Fruit fly (Drosophila melanogaster): Measurements from ENCODE around the gene ksh.

Gene ksh

dm6 chrX:19497782-19498440 lies 3.1 kb upstream of the ksh start (continued):
- TF ChIP-seq NfI (GFP tag; optimal IDR thresholded peaks at IDR 0.05), result peak; percentile 15
- peak; percentile 14 for TF ChIP-seq CG2678 (tag; optimal IDR thresholded peaks at IDR 0.05)
- no peak for TF ChIP-seq CG9609 (GFP tag; optimal IDR thresholded peaks at IDR 0.05)
- TF ChIP-seq ham (GFP tag; IDR thresholded peaks at IDR 0.05), result no peak
- no peak for TF ChIP-seq cato (GFP tag; optimal IDR thresholded peaks at IDR 0.05; ENCODE audit: borderline replicate concordance)
- no peak for TF ChIP-seq emc (GFP tag; optimal IDR thresholded peaks at IDR 0.05)
- TF ChIP-seq pan (optimal IDR thresholded peaks at IDR 0.05), result no peak
- peak in 1 of 2 experiments; percentile 18 for TF ChIP-seq pan (GFP tag; optimal IDR thresholded peaks at IDR 0.05 in 1 of 2, IDR thresholded peaks at IDR 0.05 in 1 of 2)
- no peak for TF ChIP-seq CG16815 (GFP tag; optimal IDR thresholded peaks at IDR 0.05)
- TF ChIP-seq gro (GFP tag; optimal IDR thresholded peaks at IDR 0.05), result peak; percentile 78
- peak; percentile 23; the same call in 1 of the 2 replicates for TF ChIP-seq inv (GFP tag; IDR thresholded peaks at IDR 0.05; ENCODE audit: partially characterized antibody)
- TF ChIP-seq jigr1 (GFP tag; IDR thresholded peaks at IDR 0.05), result no peak
- no peak for TF ChIP-seq Dek (tag; optimal IDR thresholded peaks at IDR 0.05)
- no peak for TF ChIP-seq unpg (GFP tag; optimal IDR thresholded peaks at IDR 0.05)
- peak; percentile 83; the same call in 2 of the 4 replicates for TF ChIP-seq chinmo (GFP tag; IDR thresholded peaks at IDR 0.05; ENCODE audit: partially characterized antibody)
- no peak for TF ChIP-seq Dref (GFP tag; IDR thresholded peaks at IDR 0.05)
- no peak for TF ChIP-seq CG6854 (GFP tag; optimal IDR thresholded peaks at IDR 0.05)
- TF ChIP-seq peb (GFP tag; IDR thresholded peaks at IDR 0.05), result no peak
- TF ChIP-seq sisA (GFP tag; IDR thresholded peaks at IDR 0.05), result no peak
- no peak for TF ChIP-seq CoRest (tag; optimal IDR thresholded peaks at IDR 0.05)
- no peak for TF ChIP-seq phol (tag; optimal IDR thresholded peaks at IDR 0.05)
- no peak for TF ChIP-seq CG10654 (GFP tag; optimal IDR thresholded peaks at IDR 0.05)
- TF ChIP-seq CG10979 (tag; optimal IDR thresholded peaks at IDR 0.05), result no peak
- TF ChIP-seq gcm (GFP tag; optimal IDR thresholded peaks at IDR 0.05), result no peak
- TF ChIP-seq Ada2b (GFP tag; IDR thresholded peaks at IDR 0.05), result no peak; the same call in 1 of the 2 replicates
- no peak for TF ChIP-seq Ravus (GFP tag; IDR thresholded peaks at IDR 0.05)
- TF ChIP-seq slbo (GFP tag; IDR thresholded peaks at IDR 0.05), result peak; percentile 60

DNA sequence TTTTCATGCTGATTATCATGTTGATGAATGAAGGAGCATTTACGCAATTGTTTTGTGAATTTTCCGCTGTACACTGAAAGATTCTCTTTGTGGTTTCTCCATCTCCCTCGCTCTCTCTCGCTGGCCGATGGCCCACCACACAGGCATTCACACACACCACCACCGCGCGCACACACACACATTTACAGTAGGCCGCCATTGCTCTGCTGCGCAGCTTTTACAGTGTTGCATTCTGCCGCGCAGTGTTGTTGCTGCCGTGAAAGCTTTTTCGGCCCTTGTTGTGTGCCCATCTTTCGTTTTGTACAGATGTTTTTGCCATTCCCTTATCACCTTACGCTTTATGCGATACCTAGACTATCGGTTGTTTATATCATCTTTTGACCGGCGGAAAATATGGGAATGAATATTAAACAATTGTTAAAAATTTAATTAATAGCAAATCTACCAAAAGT lies 2.0 kb upstream of the ksh start:
- TF ChIP-seq exex (tag; optimal IDR thresholded peaks at IDR 0.05), result peak; percentile 21
- peak; percentile 71 for TF ChIP-seq Ets97D (GFP tag; optimal IDR thresholded peaks at IDR 0.05)
- no peak for TF ChIP-seq dati (GFP tag; IDR thresholded peaks at IDR 0.05)
- peak; percentile 26 for TF ChIP-seq HmgD (GFP tag; optimal IDR thresholded peaks at IDR 0.05)
- peak; percentile 80 for TF ChIP-seq unc-4 (GFP tag; IDR thresholded peaks at IDR 0.05; ENCODE audit: partially characterized antibody)
- TF ChIP-seq Rx (GFP tag; IDR thresholded peaks at IDR 0.05), result no peak
- TF ChIP-seq CG10462 (GFP tag; optimal IDR thresholded peaks at IDR 0.05), result no peak
- TF ChIP-seq Max (GFP tag; optimal IDR thresholded peaks at IDR 0.05), result no peak
- TF ChIP-seq B-H2 (GFP tag; optimal IDR thresholded peaks at IDR 0.05), result peak; percentile 12
- TF ChIP-seq Lhr (GFP tag; optimal IDR thresholded peaks at IDR 0.05), result peak; percentile 31
- peak; percentile 97 for TF ChIP-seq phol (tag; optimal IDR thresholded peaks at IDR 0.05)
- TF ChIP-seq CG14014 (GFP tag; IDR thresholded peaks at IDR 0.05), result no peak
- peak; percentile 82 for TF ChIP-seq sens (GFP tag)
- peak; percentile 74 for TF ChIP-seq CG6791 (GFP tag; IDR thresholded peaks at IDR 0.05; ENCODE audit: partially characterized antibody)
- no peak for TF ChIP-seq oc (tag; optimal IDR thresholded peaks at IDR 0.05)
- peak; percentile 27 for TF ChIP-seq CG33213 (GFP tag; optimal IDR thresholded peaks at IDR 0.05)
- peak; percentile 37 for TF ChIP-seq Fer1 (GFP tag; optimal IDR thresholded peaks at IDR 0.05)
- TF ChIP-seq CG2120 (GFP tag; optimal IDR thresholded peaks at IDR 0.05), result peak; percentile 10
- no peak for TF ChIP-seq D19B (GFP tag; optimal IDR thresholded peaks at IDR 0.05)
- no peak for TF ChIP-seq CTCF (GFP tag; optimal IDR thresholded peaks at IDR 0.05)
- peak in 1 of 2 experiments; percentile 4 for TF ChIP-seq bsh (GFP tag; optimal IDR thresholded peaks at IDR 0.05)
- no peak for TF ChIP-seq Eip74EF (GFP tag; optimal IDR thresholded peaks at IDR 0.05)
- TF ChIP-seq psq (GFP tag; optimal IDR thresholded peaks at IDR 0.05), result peak; percentile 80
- TF ChIP-seq CG30020 (tag; optimal IDR thresholded peaks at IDR 0.05), result no peak
- TF ChIP-seq NFAT (GFP tag; IDR thresholded peaks at IDR 0.05), result peak; percentile 56
